Worm (Caenorhabditis elegans): Measurements from ENCODE around the gene dars-1.

- TF ChIP-seq unc-62 (GFP tag; optimal IDR thresholded peaks at IDR 0.05) (no peak), jun-1 (tag; optimal IDR thresholded peaks at IDR 0.05) (peak; percentile 81)
These were observed 30.5 kb upstream of the dars-1 start, which contains the start of the genes clu-1 and prp-40 for ce11 chrIII:9521410-9522090.
